Worm (Caenorhabditis elegans): ENCODE data around the gene nhr-198.

Gene nhr-198

DNA sequence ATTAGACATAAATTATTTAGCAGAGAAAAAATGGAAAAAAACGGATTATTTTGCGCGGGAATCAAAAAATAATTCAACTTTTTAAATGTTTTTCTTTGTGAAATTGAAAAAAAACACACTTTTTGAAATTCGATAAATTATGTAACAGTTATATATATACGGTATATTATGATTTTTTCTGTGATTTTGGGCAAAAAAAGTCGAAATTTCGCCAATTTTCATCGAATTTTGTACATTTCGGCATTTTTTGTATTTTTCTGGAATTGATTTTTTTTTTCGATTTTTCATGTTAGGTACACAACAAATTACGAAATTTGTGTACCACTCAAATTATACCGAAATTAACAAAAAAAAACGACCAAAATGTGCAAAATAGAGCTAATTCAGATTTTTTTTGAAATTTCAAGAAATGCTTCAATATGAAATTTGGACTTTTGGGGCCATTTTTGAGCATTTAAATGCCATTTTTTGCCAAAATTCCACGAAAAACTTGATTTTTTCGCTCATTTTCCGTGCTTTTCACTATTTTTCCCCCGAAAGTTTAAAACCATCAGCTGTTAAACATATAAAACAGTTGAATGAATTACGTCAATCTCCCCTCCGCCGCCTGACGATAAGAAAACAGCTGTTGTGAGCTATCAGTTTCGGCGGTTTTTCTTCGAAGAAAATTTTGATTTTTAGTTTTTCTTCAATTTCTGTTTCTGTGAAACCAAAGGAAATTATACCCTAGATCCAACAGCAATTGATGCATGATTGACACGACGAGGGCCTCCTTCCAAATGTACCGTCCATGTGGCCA, 35.3 kb upstream of the nhr-198 start:
- TF ChIP-seq lin-14 (GFP tag; optimal IDR thresholded peaks at IDR 0.05), result peak; percentile 51
- TF ChIP-seq nhr-28 (tag; optimal IDR thresholded peaks at IDR 0.05), result no peak
- no peak for TF ChIP-seq fkh-8 (tag; optimal IDR thresholded peaks at IDR 0.05)
- TF ChIP-seq rnt-1 (tag; optimal IDR thresholded peaks at IDR 0.05), result peak; percentile 72
- TF ChIP-seq nhr-11 (tag; optimal IDR thresholded peaks at IDR 0.05), result no peak
- TF ChIP-seq snu-23 (GFP tag; optimal IDR thresholded peaks at IDR 0.05), result peak; percentile 5
- TF ChIP-seq ets-5 (GFP tag; IDR thresholded peaks at IDR 0.05), result no peak
- peak in 1 of 2 experiments; percentile 24 for TF ChIP-seq lsy-2 (tag; optimal IDR thresholded peaks at IDR 0.05)
- no peak for TF ChIP-seq swsn-7 (tag; optimal IDR thresholded peaks at IDR 0.05)
- TF ChIP-seq nhr-19 (GFP tag; conservative IDR thresholded peaks at IDR 0.05), result peak; percentile 34; the same call in 1 of the 2 replicates
- no peak for TF ChIP-seq dsc-1 (tag; optimal IDR thresholded peaks at IDR 0.05)
- no peak for TF ChIP-seq ceh-63 (GFP tag; optimal IDR thresholded peaks at IDR 0.05)
- TF ChIP-seq pag-3 (tag; optimal IDR thresholded peaks at IDR 0.05; ENCODE audit: borderline replicate concordance, insufficient read depth), result no peak
- no peak for TF ChIP-seq fkh-10 (GFP tag; optimal IDR thresholded peaks at IDR 0.05)
- TF ChIP-seq zip-4 (GFP tag; optimal IDR thresholded peaks at IDR 0.05), result no peak
- peak; percentile 40 for TF ChIP-seq nhr-71 (tag; optimal IDR thresholded peaks at IDR 0.05)
- TF ChIP-seq C16A3.4 (tag; optimal IDR thresholded peaks at IDR 0.05), result no peak

DNA sequence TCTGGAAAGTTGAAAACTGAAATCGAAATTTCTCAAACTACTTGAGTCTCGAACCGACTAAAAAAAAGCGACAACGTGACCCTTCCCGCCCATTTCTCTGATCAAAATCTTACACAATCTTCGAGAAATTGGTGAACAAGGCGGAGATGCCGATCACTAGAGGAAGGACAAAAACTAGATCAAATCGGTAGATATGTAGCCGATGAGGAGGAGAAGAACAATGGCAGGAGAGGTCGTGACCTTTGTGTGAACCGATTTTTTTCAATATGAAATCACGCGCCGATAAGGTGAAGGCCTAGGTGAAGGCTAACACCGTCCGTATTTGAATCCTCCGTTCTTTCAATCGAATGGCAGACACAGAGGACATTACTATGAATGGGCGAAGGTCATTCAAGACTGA, 32.8 kb upstream of the nhr-198 start:
- TF ChIP-seq efl-3 (GFP tag; optimal IDR thresholded peaks at IDR 0.05) (peak; percentile 2), unc-86 (tag; optimal IDR thresholded peaks at IDR 0.05) (no peak), rnt-1 (tag; optimal IDR thresholded peaks at IDR 0.05) (peak; percentile 5), lin-14 (GFP tag; optimal IDR thresholded peaks at IDR 0.05) (peak; percentile 82), nhr-71 (tag; optimal IDR thresholded peaks at IDR 0.05) (peak; percentile 26), efl-1 (optimal IDR thresholded peaks at IDR 0.05) (no peak), efl-1 (GFP tag; optimal IDR thresholded peaks at IDR 0.05 in 1 of 2) (peak in 1 of 2 experiments; percentile 62), mdl-1 (tag; optimal IDR thresholded peaks at IDR 0.05) (no peak), nhr-11 (tag; optimal IDR thresholded peaks at IDR 0.05) (no peak), elt-3 (tag; optimal IDR thresholded peaks at IDR 0.05) (peak in 1 of 6 experiments; percentile 27), egl-27 (tag; optimal IDR thresholded peaks at IDR 0.05) (no peak), nhr-90 (tag; optimal IDR thresholded peaks at IDR 0.05; ENCODE audit: poor library complexity) (peak; percentile 10), grh-1 (GFP tag; IDR thresholded peaks at IDR 0.05) (peak; percentile 43; the same call in 1 of the 2 replicates), lin-13 (GFP tag; optimal IDR thresholded peaks at IDR 0.05) (peak; percentile 30), sup-37 (GFP tag; optimal IDR thresholded peaks at IDR 0.05) (no peak), xbp-1 (tag; optimal IDR thresholded peaks at IDR 0.05) (no peak), alr-1 (tag; optimal IDR thresholded peaks at IDR 0.05; ENCODE audit: borderline replicate concordance) (no peak), nhr-20 (tag; optimal IDR thresholded peaks at IDR 0.05) (peak; percentile 28), pqm-1 (tag; optimal IDR thresholded peaks at IDR 0.05) (no peak), blmp-1 (tag; optimal IDR thresholded peaks at IDR 0.05) (peak; percentile 67), irx-1 (tag; optimal IDR thresholded peaks at IDR 0.05) (peak; percentile 16), fkh-4 (tag; optimal IDR thresholded peaks at IDR 0.05; ENCODE audit: borderline replicate concordance) (no peak), ceh-88 (GFP tag; IDR thresholded peaks at IDR 0.05) (no peak), mef-2 (tag; optimal IDR thresholded peaks at IDR 0.05) (no peak), aha-1 (tag; optimal IDR thresholded peaks at IDR 0.05) (no peak), lir-3 (tag; optimal IDR thresholded peaks at IDR 0.05; ENCODE audit: poor library complexity) (no peak), vab-15 (tag; optimal IDR thresholded peaks at IDR 0.05) (no peak), snu-23 (GFP tag; optimal IDR thresholded peaks at IDR 0.05) (peak; percentile 15), unc-130 (tag; optimal IDR thresholded peaks at IDR 0.05) (no peak), hpl-2 (GFP tag; optimal IDR thresholded peaks at IDR 0.05) (no peak), nhr-85 (tag) (peak; percentile 96), fos-1 (tag; optimal IDR thresholded peaks at IDR 0.05) (no peak), nhr-19 (GFP tag; conservative IDR thresholded peaks at IDR 0.05) (no peak), dsc-1 (tag; optimal IDR thresholded peaks at IDR 0.05) (no peak), sox-4 (tag; optimal IDR thresholded peaks at IDR 0.05) (no peak), ceh-63 (GFP tag; optimal IDR thresholded peaks at IDR 0.05) (no peak), swsn-7 (tag; optimal IDR thresholded peaks at IDR 0.05) (no peak), unc-30 (tag; optimal IDR thresholded peaks at IDR 0.05) (no peak)
